Worm (Caenorhabditis elegans) whole organism, L3 larva: ENCODE data around the gene osta-3.
A peak's percentile ranks its signal among the peaks of the same experiment; 100 is the strongest.

ENCODE experiments used
- ZK546.5 ChIP-seq: sonication (generic microtip); optimal IDR thresholded peaks from 2 replicates; lab custom pipeline; 2017; ENCODE audit warnings: missing biosample characterization, missing genetic modification characterization
- ama-1 ChIP-seq: fragments of 150-350 bp; optimal IDR thresholded peaks from 2 replicates; lab custom pipeline; 2018
- ceh-28 ChIP-seq: fragments of 150-350 bp; optimal IDR thresholded peaks from 2 replicates; lab custom pipeline; 2014; ENCODE audit warnings: missing biosample characterization, missing genetic modification reagents, missing genetic modification characterization
- ceh-82 ChIP-seq: fragments of 150-350 bp; optimal IDR thresholded peaks from 2 replicates; lab custom pipeline; 2014; ENCODE audit warnings: missing biosample characterization, missing genetic modification characterization
- ceh-9 ChIP-seq: sonication (generic microtip); optimal IDR thresholded peaks from 2 replicates; lab custom pipeline; 2018; ENCODE audit warnings: missing biosample characterization, missing genetic modification characterization
- egl-27 ChIP-seq: sonication (generic microtip); optimal IDR thresholded peaks from 4 replicates; lab custom pipeline; 2017; ENCODE audit warnings: missing biosample characterization, missing genetic modification reagents, missing genetic modification characterization
- egl-5 ChIP-seq: fragments of 150-350 bp; optimal IDR thresholded peaks from 2 replicates; lab custom pipeline; 2017; ENCODE audit warnings: missing biosample characterization, missing genetic modification reagents, missing genetic modification characterization, inconsistent platforms
- elt-1 ChIP-seq: fragments of 150-350 bp; optimal IDR thresholded peaks from 2 replicates; lab custom pipeline; 2014; ENCODE audit warnings: missing biosample characterization, missing genetic modification characterization
- elt-2 ChIP-seq: sonication (generic microtip); optimal IDR thresholded peaks from 2 replicates; lab custom pipeline; 2016; ENCODE audit warnings: missing genetic modification reagents, mild to moderate bottlenecking, missing genetic modification characterization, missing compliant biosample characterization
- elt-3 ChIP-seq, 3 experiments: fragments of 150-350 bp in 1 of 3; sonication (generic microtip) in 2 of 3; optimal IDR thresholded peaks; 2 replicates in 2 of 3; 4 replicates in 1 of 3; lab custom pipeline; 2014 to 2017; ENCODE audit warnings: missing biosample characterization in 3 of 3, missing genetic modification characterization in 3 of 3
- fkh-10 ChIP-seq: sonication (generic microtip); optimal IDR thresholded peaks from 2 replicates; lab custom pipeline; 2017; ENCODE audit warnings: missing biosample characterization, missing genetic modification reagents, missing genetic modification characterization
- fos-1 ChIP-seq: fragments of 150-350 bp; optimal IDR thresholded peaks from 2 replicates; lab custom pipeline; 2014; ENCODE audit warnings: missing biosample characterization, missing genetic modification characterization
- jun-1 ChIP-seq: fragments of 150-350 bp; optimal IDR thresholded peaks from 2 replicates; lab custom pipeline; 2014; ENCODE audit warnings: missing biosample characterization, missing genetic modification reagents, missing genetic modification characterization
- lin-15B ChIP-seq: fragments of 150-350 bp; optimal IDR thresholded peaks from 2 replicates; lab custom pipeline; 2014; ENCODE audit warnings: missing biosample characterization, missing genetic modification characterization
- lin-39 ChIP-seq: fragments of 150-350 bp; optimal IDR thresholded peaks from 2 replicates; lab custom pipeline; 2018; ENCODE audit warnings: missing biosample characterization, missing genetic modification reagents, missing genetic modification characterization
- lsy-12 ChIP-seq: sonication (generic microtip); optimal IDR thresholded peaks from 2 replicates; lab custom pipeline; 2016; ENCODE audit warnings: mild to moderate bottlenecking, missing genetic modification characterization, missing compliant biosample characterization
- mdl-1 ChIP-seq: fragments of 150-350 bp; optimal IDR thresholded peaks from 2 replicates; lab custom pipeline; 2014; ENCODE audit warnings: missing biosample characterization, missing genetic modification characterization
- nfya-1 ChIP-seq: sonication (generic microtip); optimal IDR thresholded peaks from 2 replicates; lab custom pipeline; 2017; ENCODE audit warnings: missing genetic modification characterization, mild to moderate bottlenecking, missing compliant biosample characterization, antibody characterized with exemption, moderate library complexity; ENCODE audit not compliant: insufficient read depth
- nhr-12 ChIP-seq: fragments of 150-350 bp; optimal IDR thresholded peaks from 2 replicates; lab custom pipeline; 2014; ENCODE audit warnings: missing biosample characterization, missing genetic modification characterization
- nhr-23 ChIP-seq: fragments of 150-350 bp; optimal IDR thresholded peaks from 2 replicates; lab custom pipeline; 2014; ENCODE audit warnings: missing biosample characterization, missing genetic modification reagents, missing genetic modification characterization
- nhr-237 ChIP-seq: fragments of 150-350 bp; optimal IDR thresholded peaks from 2 replicates; lab custom pipeline; 2014; ENCODE audit warnings: missing biosample characterization, missing genetic modification characterization
- nhr-25 ChIP-seq: sonication (generic microtip); optimal IDR thresholded peaks from 2 replicates; lab custom pipeline; 2017; ENCODE audit warnings: missing biosample characterization, missing genetic modification characterization
- nhr-43 ChIP-seq: sonication (generic microtip); optimal IDR thresholded peaks from 2 replicates; lab custom pipeline; 2016; ENCODE audit warnings: mild to moderate bottlenecking, missing genetic modification characterization, missing compliant biosample characterization; ENCODE audit not compliant: poor library complexity, severe bottlenecking
- nhr-76 ChIP-seq: fragments of 150-350 bp; sonication (generic microtip); optimal IDR thresholded peaks from 5 replicates; lab custom pipeline; 2014; ENCODE audit warnings: missing biosample characterization, missing genetic modification characterization
- nhr-77 ChIP-seq: fragments of 150-350 bp; optimal IDR thresholded peaks from 2 replicates; lab custom pipeline; 2014; ENCODE audit warnings: missing biosample characterization, missing genetic modification characterization
- pha-4 ChIP-seq: fragments of 150-350 bp; optimal IDR thresholded peaks from 2 replicates; lab custom pipeline; 2014; ENCODE audit warnings: missing biosample characterization, missing genetic modification reagents, missing genetic modification characterization
- pqm-1 ChIP-seq: fragments of 150-350 bp; optimal IDR thresholded peaks from 2 replicates; lab custom pipeline; 2017; ENCODE audit warnings: missing biosample characterization, missing genetic modification characterization, inconsistent platforms
- skn-1 ChIP-seq: fragments of 150-350 bp; optimal IDR thresholded peaks from 2 replicates; lab custom pipeline; 2014; ENCODE audit warnings: missing biosample characterization, missing genetic modification characterization
- snpc-4 ChIP-seq: fragments of 150-350 bp; optimal IDR thresholded peaks from 2 replicates; lab custom pipeline; 2014; ENCODE audit warnings: missing biosample characterization, missing genetic modification characterization
- tbx-2 ChIP-seq: sonication (generic microtip); optimal IDR thresholded peaks from 2 replicates; lab custom pipeline; 2016; ENCODE audit warnings: mild to moderate bottlenecking, missing genetic modification characterization, missing compliant biosample characterization
- unc-62 ChIP-seq: fragments of 150-350 bp; sonication (generic microtip); optimal IDR thresholded peaks from 4 replicates; lab custom pipeline; 2014; ENCODE audit warnings: missing biosample characterization, missing genetic modification reagents, missing genetic modification characterization
- zag-1 ChIP-seq: fragments of 150-350 bp; optimal IDR thresholded peaks from 2 replicates; lab custom pipeline; 2014; ENCODE audit warnings: missing biosample characterization, missing genetic modification characterization
- ztf-11 ChIP-seq: fragments of 150-350 bp; optimal IDR thresholded peaks from 2 replicates; lab custom pipeline; 2014; ENCODE audit warnings: missing biosample characterization, missing genetic modification characterization

osta-3 gene

DNA sequence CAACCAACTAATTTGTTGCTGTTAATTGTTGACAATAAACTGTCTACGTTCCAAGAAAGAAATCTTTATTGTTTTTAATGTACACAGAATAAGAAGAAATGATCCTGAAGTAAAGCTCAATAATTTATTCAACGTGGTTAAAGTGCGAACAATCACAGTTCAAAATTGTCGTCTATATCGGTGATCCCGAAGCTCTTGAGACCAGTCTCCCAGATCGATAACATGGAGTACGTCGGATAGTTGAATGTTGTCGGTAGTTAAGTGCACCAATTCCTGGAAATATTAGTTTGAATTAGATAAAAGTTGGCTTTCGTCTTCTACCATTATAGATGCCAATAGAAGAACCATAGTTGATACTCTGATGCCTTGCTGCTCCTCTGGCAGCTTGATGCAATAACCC is 3.8 kb downstream of the osta-3 start:
- no peak for TF ChIP-seq nhr-237 (tag; lab: Kevin White, UChicago)
- TF ChIP-seq nhr-25 (tag; lab: Kevin White, UChicago), result peak; percentile 25
- no peak for TF ChIP-seq nhr-23 (tag; lab: Kevin White, UChicago)

DNA sequence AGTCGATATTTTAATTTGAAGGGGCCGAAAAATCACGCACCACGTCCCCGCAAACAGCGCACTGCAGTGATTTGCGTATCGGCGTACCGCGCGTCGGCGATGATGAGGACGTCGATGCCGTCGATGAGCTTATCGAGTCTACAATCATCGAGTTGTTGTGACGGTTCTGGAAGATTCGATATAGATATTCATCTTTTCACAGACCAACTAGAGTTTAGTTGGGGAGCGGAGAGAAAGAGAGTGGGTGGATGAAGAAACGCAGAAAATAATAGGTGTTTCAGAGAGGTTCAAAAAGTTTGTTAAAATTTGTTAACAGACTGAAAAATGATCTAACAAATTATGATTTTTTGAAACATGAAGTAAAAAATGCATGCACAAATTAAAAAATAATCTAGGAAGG is 6.0 kb downstream of the osta-3 start, which contains the start of gene nhr-61:
Gene nhr-61 (minus strand): TSS at position 168 of the 400 bp plus-strand sequence.
- TF ChIP-seq elt-1 (tag; lab: Kevin White, UChicago) (peak; percentile 47), pha-4 (no peak)

DNA sequence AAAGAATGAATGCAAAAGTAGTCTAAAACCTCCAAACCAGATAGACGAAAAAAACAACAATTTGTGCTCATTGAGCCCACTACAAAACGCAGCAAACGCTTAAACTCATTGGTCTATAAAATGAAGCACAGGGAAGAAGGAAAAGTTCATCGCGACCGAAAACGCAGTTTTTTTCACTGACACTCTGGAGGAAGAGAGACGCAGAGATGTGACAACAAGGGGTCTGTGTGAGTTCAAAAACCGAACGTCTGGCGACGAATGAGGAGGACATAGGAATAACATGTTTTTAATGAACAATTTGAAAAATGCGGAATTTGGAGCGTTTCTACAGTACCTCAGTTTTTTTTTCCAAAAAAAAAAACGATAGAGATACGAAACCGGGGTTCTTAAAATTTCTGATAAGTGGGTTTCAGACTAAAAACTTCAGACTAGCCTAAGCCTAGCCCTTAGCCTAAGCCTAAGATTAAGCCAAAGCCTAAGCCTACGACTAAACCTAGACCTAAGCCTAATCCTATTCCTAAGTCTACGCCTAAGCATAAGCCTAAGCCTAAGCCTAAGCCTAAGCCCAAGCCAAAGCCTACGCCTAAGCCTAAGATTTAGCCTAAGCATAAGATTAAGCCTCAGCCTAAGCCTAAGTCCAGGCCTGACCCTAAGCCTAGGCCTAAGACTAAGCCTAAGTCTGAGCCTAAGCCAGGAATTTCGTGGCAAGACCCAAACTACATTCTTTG is 7.1 kb downstream of the osta-3 start:
- peak; percentile 18 for TF ChIP-seq nhr-25 (tag; lab: Kevin White, UChicago)
- no peak for TF ChIP-seq ZK546.5 (tag; lab: Kevin White, UChicago)
- TF ChIP-seq ceh-28 (tag; lab: Kevin White, UChicago), result no peak
- TF ChIP-seq pqm-1 (tag; lab: Kevin White, UChicago), result peak; percentile 30
- no peak for TF ChIP-seq nhr-12 (tag; lab: Kevin White, UChicago)
- TF ChIP-seq snpc-4 (tag; lab: Kevin White, UChicago), result peak; percentile 30
- no peak for TF ChIP-seq ztf-11 (tag; lab: Kevin White, UChicago)
- TF ChIP-seq mdl-1 (tag; lab: Kevin White, UChicago), result no peak
- peak; percentile 52 for TF ChIP-seq pha-4
- TF ChIP-seq lsy-12 (tag; lab: Kevin White, UChicago), result no peak

DNA sequence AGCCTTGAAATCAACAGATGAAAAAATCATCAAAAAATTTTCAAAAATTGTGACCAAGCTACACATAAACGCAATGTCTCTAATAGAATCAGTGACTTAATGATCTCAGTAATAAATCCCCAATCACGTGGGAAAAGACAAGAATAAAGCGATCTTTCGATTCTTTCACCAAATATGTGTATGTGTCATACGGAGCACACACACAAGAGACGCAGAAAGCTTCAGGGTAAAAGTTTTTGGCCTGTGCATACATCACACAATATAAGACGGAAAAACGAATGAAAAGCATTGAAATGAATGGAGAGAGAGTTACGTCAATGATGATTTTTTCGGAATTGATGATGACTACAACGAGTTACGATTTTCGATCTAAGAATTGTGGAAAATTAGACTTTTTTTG is 8.1 kb downstream of the osta-3 start:
- TF ChIP-seq pha-4 (peak; percentile 2), unc-62 (GFP tag; lab: Kevin White, UChicago) (no peak), fkh-10 (no peak), egl-5 (tag; lab: Kevin White, UChicago) (no peak), nhr-12 (tag; lab: Kevin White, UChicago) (no peak), nhr-77 (tag; lab: Kevin White, UChicago) (no peak), mdl-1 (tag; lab: Kevin White, UChicago) (no peak), nhr-43 (tag; lab: Kevin White, UChicago) (no peak), nhr-23 (tag; lab: Kevin White, UChicago) (no peak), skn-1 (peak; percentile 25), ceh-28 (tag; lab: Kevin White, UChicago) (no peak), zag-1 (tag; lab: Kevin White, UChicago) (no peak), nhr-76 (tag; lab: Kevin White, UChicago) (no peak), lin-39 (tag; lab: Kevin White, UChicago) (no peak), ama-1 (lab: Kevin White, UChicago) (no peak), lin-15B (tag; lab: Kevin White, UChicago) (no peak), ceh-82 (tag; lab: Kevin White, UChicago) (no peak), pqm-1 (tag; lab: Kevin White, UChicago) (peak; percentile 24), fos-1 (no peak), ceh-9 (tag; lab: Kevin White, UChicago) (no peak), elt-3 (tag; optimal IDR thresholded peaks at IDR 0.05; lab: Kevin White, UChicago) (no peak), elt-1 (tag; lab: Kevin White, UChicago) (no peak)

DNA sequence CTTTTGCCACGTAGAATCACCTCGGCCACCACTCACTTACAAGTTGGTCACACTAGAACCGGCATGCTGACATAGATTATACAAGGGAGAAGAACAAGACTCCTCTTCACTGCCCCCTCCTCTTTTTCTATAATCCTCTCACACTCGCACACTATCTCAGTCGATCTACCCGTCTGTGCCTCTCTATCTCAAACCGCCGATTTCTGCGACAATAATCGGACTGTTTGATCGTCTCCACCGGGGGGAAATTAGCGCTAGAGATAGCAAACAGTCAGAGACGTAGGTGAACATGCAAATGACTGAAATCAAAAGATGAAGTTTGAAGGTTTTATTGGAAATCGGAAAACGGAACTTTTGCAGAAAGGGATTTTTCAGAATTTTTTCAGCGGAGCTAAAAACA is 10.1 kb downstream of the osta-3 start:
- peak; percentile 94 for TF ChIP-seq nhr-23 (tag; lab: Kevin White, UChicago)
- TF ChIP-seq unc-62 (GFP tag; lab: Kevin White, UChicago), result no peak
- no peak for TF ChIP-seq nhr-77 (tag; lab: Kevin White, UChicago)
- peak; percentile 95 for TF ChIP-seq nhr-25 (tag; lab: Kevin White, UChicago)
- TF ChIP-seq ceh-28 (tag; lab: Kevin White, UChicago), result peak; percentile 55
- peak; percentile 53 for TF ChIP-seq jun-1 (tag; lab: Kevin White, UChicago)
- no peak for TF ChIP-seq lin-39 (tag; lab: Kevin White, UChicago)
- peak; percentile 37 for TF ChIP-seq nfya-1
- peak; percentile 94 for TF ChIP-seq pqm-1 (tag; lab: Kevin White, UChicago)
- TF ChIP-seq elt-1 (tag; lab: Kevin White, UChicago), result peak; percentile 71
- no peak for TF ChIP-seq egl-27 (tag; lab: Kevin White, UChicago)
- peak; percentile 30 for TF ChIP-seq ceh-82 (tag; lab: Kevin White, UChicago)
- peak; percentile 20 for TF ChIP-seq lin-15B (tag; lab: Kevin White, UChicago)
- TF ChIP-seq pha-4, result peak; percentile 88
- no peak for TF ChIP-seq tbx-2 (tag; lab: Kevin White, UChicago)
- peak; percentile 56 for TF ChIP-seq skn-1
- TF ChIP-seq lsy-12 (tag; lab: Kevin White, UChicago), result peak; percentile 35
- no peak for TF ChIP-seq nhr-76 (tag; lab: Kevin White, UChicago)
- peak; percentile 62 for TF ChIP-seq nhr-43 (tag; lab: Kevin White, UChicago)
- peak; percentile 79 for TF ChIP-seq elt-2 (tag; lab: Kevin White, UChicago)
